Fruit fly (Drosophila melanogaster) whole organism, adult: ENCODE data around the gene CG7914.

Source experiments
- CG11617 ChIP-seq: fragments of 200-800 bp; sonication (Bioruptor generic); optimal IDR thresholded peaks from 2 replicates; lab custom pipeline; 2017; ENCODE audit warnings: mild to moderate bottlenecking, missing biosample characterization, missing genetic modification reagents, missing genetic modification characterization
- CG12768 ChIP-seq: fragments of 200-800 bp; sonication (Bioruptor generic); optimal IDR thresholded peaks from 2 replicates; lab custom pipeline; 2017; ENCODE audit warnings: missing biosample characterization, missing genetic modification characterization, mild to moderate bottlenecking, moderate library complexity, missing genetic modification reagents
- CG14711 ChIP-seq: fragments of 200-800 bp; sonication (Bioruptor generic); optimal IDR thresholded peaks from 2 replicates; lab custom pipeline; 2018; ENCODE audit warnings: missing biosample characterization, mild to moderate bottlenecking, missing genetic modification characterization, moderate library complexity
- CG5204 ChIP-seq: fragments of 200-800 bp; sonication (Bioruptor generic); optimal IDR thresholded peaks from 2 replicates; lab custom pipeline; 2016; ENCODE audit warnings: missing biosample characterization, missing genetic modification characterization
- CG7101 ChIP-seq: fragments of 200-800 bp; sonication (Bioruptor generic); optimal IDR thresholded peaks from 2 replicates; lab custom pipeline; 2018; ENCODE audit warnings: missing biosample characterization, mild to moderate bottlenecking, missing genetic modification characterization, moderate library complexity
- Clk ChIP-seq: fragments of 200-800 bp; sonication (Bioruptor generic); optimal IDR thresholded peaks from 2 replicates; lab custom pipeline; 2017; ENCODE audit warnings: missing biosample characterization, missing genetic modification characterization
- Hr96 ChIP-seq: fragments of 200-800 bp; sonication (Bioruptor generic); optimal IDR thresholded peaks from 2 replicates; lab custom pipeline; 2016; ENCODE audit warnings: missing biosample characterization, missing genetic modification characterization
- Mnt ChIP-seq: fragments of 200-800 bp; sonication (Bioruptor generic); optimal IDR thresholded peaks from 2 replicates; lab custom pipeline; 2016; ENCODE audit warnings: missing biosample characterization, mild to moderate bottlenecking, missing genetic modification characterization
- kay ChIP-seq: fragments of 200-800 bp; sonication (Bioruptor generic); peaks from one replicate; lab custom pipeline; 2016; ENCODE audit warnings: missing biosample characterization, missing genetic modification characterization, borderline replicate concordance
- pad ChIP-seq: fragments of 200-800 bp; sonication (Bioruptor generic); optimal IDR thresholded peaks from 3 replicates; lab custom pipeline; 2017; ENCODE audit warnings: missing biosample characterization, missing genetic modification characterization, mild to moderate bottlenecking, moderate library complexity, missing genetic modification reagents
- tj ChIP-seq: fragments of 200-800 bp; sonication (Bioruptor generic); optimal IDR thresholded peaks from 3 replicates; lab custom pipeline; 2017; ENCODE audit warnings: missing biosample characterization, mild to moderate bottlenecking, missing genetic modification characterization, moderate library complexity

dm6 chrX:19153288-19154130 lies 39.7 kb downstream of the CG7914 start:
- no peak for TF ChIP-seq Clk (GFP tag; lab: Kevin White, UChicago)
- no peak for TF ChIP-seq CG14711
- TF ChIP-seq Mnt = peak; percentile 57
- TF ChIP-seq CG5204 (GFP tag; lab: Kevin White, UChicago) = no peak
- peak; percentile 94 for TF ChIP-seq pad (GFP tag; lab: Kevin White, UChicago)
- TF ChIP-seq kay (GFP tag; lab: Kevin White, UChicago) = peak; percentile 93
- TF ChIP-seq CG11617 (GFP tag; lab: Kevin White, UChicago) = no peak
- TF ChIP-seq CG12768 (GFP tag; lab: Kevin White, UChicago) = peak; percentile 53
- TF ChIP-seq Hr96 (GFP tag; lab: Kevin White, UChicago) = no peak
- peak; percentile 68 for TF ChIP-seq tj (GFP tag; lab: Kevin White, UChicago)
- no peak for TF ChIP-seq CG7101 (tag; lab: Kevin White, UChicago)
